Worm (Caenorhabditis elegans) whole organism, L4/young adult: ENCODE results near the gene clec-10.

Source experiments
- W03F9.2 ChIP-seq: fragments of 150-350 bp; optimal IDR thresholded peaks from 2 replicates; lab custom pipeline; 2014; ENCODE audit warnings: missing biosample characterization, missing genetic modification characterization
- him-1 ChIP-seq: sonication (generic microtip); optimal IDR thresholded peaks from 2 replicates; lab custom pipeline; 2016; ENCODE audit warnings: missing genotype, missing genetic modification reagents, missing genetic modification characterization, missing compliant biosample characterization

- TF ChIP-seq him-1 (tag; lab: Kevin White, UChicago) = no peak
- no peak for TF ChIP-seq W03F9.2
These were observed 27.5 kb upstream of the clec-10 start, which contains the start of gene C03H5.4 for ce11 chrII:374950-375349.
